Worm (Caenorhabditis elegans) whole organism, early embryonic: Measurements from ENCODE around the gene F09G2.8.

ENCODE experiments used
- B0310.2 ChIP-seq: sonication (generic microtip); optimal IDR thresholded peaks from 2 replicates; lab custom pipeline; 2016; ENCODE audit warnings: mild to moderate bottlenecking, missing genetic modification characterization, missing compliant biosample characterization
- ama-1 ChIP-seq: fragments of 150-350 bp; optimal IDR thresholded peaks from 2 replicates; lab custom pipeline; 2014
- ceh-13 ChIP-seq: fragments of 200-800 bp; sonication (Bioruptor generic); optimal IDR thresholded peaks from 2 replicates; lab custom pipeline; 2018; ENCODE audit warnings: mild to moderate bottlenecking, missing genetic modification characterization, missing compliant biosample characterization
- tbx-11 ChIP-seq: fragments of 200-800 bp; sonication (Bioruptor generic); IDR thresholded peaks from 2 replicates; pipeline ENCODE4 v1.3.6; 2022; ENCODE audit warnings: missing genetic modification characterization, missing compliant biosample characterization
- tra-4 ChIP-seq: sonication (generic microtip); optimal IDR thresholded peaks from 2 replicates; lab custom pipeline; 2017; ENCODE audit warnings: missing genetic modification characterization, missing compliant biosample characterization

DNA sequence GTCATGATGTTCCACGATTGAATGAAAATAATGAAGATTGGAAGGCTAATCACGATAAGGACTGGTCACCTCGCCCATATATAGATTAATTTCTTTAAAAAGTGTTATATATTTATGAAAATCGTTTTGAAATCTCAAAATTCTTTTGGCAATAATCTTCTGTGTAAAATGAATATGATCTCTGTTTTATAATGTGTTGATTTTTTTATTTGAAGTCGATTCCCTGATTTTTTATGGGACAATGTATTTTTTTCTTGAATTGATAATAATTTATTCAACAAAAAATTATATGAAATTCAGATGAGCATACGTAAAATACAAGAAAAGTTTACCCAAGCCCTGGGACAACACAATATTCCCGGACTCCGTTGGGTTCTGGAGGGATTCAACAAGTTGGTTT is 46.0 kb upstream of the F09G2.8 start, which contains the start of gene C05C8.1:
- TF ChIP-seq ama-1 (lab: Kevin White, UChicago), result no peak
- no peak for TF ChIP-seq ceh-13 (GFP tag; lab: Kevin White, UChicago)
- TF ChIP-seq tbx-11 (GFP tag; lab: Robert Waterston, UW), result no peak
- TF ChIP-seq B0310.2, result no peak
- TF ChIP-seq tra-4, result no peak
